Worm (Caenorhabditis elegans) whole organism, early embryonic: Measurements from ENCODE around the gene spon-1.
A peak's percentile ranks its signal among the peaks of the same experiment; 100 is the strongest.

Source experiments
- B0310.2 ChIP-seq: sonication (generic microtip); optimal IDR thresholded peaks from 2 replicates; lab custom pipeline; 2016; ENCODE audit warnings: mild to moderate bottlenecking, missing genetic modification characterization, missing compliant biosample characterization
- F13C5.2 ChIP-seq: sonication (generic microtip); optimal IDR thresholded peaks from 2 replicates; lab custom pipeline; 2017; ENCODE audit warnings: mild to moderate bottlenecking, missing genetic modification characterization, inconsistent platforms, missing compliant biosample characterization
- aly-1 ChIP-seq: sonication (generic microtip); optimal IDR thresholded peaks from 2 replicates; lab custom pipeline; 2016; ENCODE audit warnings: missing genetic modification characterization, missing compliant biosample characterization
- ama-1 ChIP-seq: fragments of 150-350 bp; optimal IDR thresholded peaks from 2 replicates; lab custom pipeline; 2014
- ceh-13 ChIP-seq: fragments of 200-800 bp; sonication (Bioruptor generic); optimal IDR thresholded peaks from 2 replicates; lab custom pipeline; 2018; ENCODE audit warnings: mild to moderate bottlenecking, missing genetic modification characterization, missing compliant biosample characterization
- ceh-36 ChIP-seq: sonication (generic microtip); optimal IDR thresholded peaks from 2 replicates; lab custom pipeline; 2016; ENCODE audit warnings: missing genetic modification characterization, inconsistent platforms, missing compliant biosample characterization
- ets-7 ChIP-seq: sonication (generic microtip); optimal IDR thresholded peaks from 2 replicates; lab custom pipeline; 2016; ENCODE audit warnings: missing genotype, missing genetic modification characterization, missing compliant biosample characterization
- flt-1 ChIP-seq: fragments of 200-800 bp; sonication (Bioruptor generic); IDR thresholded peaks from 2 replicates; pipeline ENCODE4 v1.3.6; 2022; ENCODE audit warnings: missing genetic modification characterization, missing compliant biosample characterization
- hmbx-1 ChIP-seq: sonication (generic microtip); optimal IDR thresholded peaks from 2 replicates; lab custom pipeline; 2016; ENCODE audit warnings: mild to moderate bottlenecking, missing genetic modification characterization, missing compliant biosample characterization
- hmg-4 ChIP-seq: fragments of 200-800 bp; sonication (Bioruptor generic); optimal IDR thresholded peaks from 2 replicates; lab custom pipeline; 2018; ENCODE audit warnings: mild to moderate bottlenecking, missing genetic modification characterization, missing compliant biosample characterization
- hnd-1 ChIP-seq: sonication (generic microtip); optimal IDR thresholded peaks from 2 replicates; lab custom pipeline; 2016; ENCODE audit warnings: missing genetic modification characterization, missing compliant biosample characterization
- pes-1 ChIP-seq: fragments of 200-800 bp; sonication (Bioruptor generic); IDR thresholded peaks from 2 replicates; pipeline ENCODE4 v1.3.6; 2022; ENCODE audit warnings: missing genetic modification reagents, missing genetic modification characterization, missing compliant biosample characterization
- scrt-1 ChIP-seq: fragments of 200-800 bp; sonication (Bioruptor generic); IDR thresholded peaks from 2 replicates; pipeline ENCODE4 v1.3.6; 2022; ENCODE audit warnings: missing genetic modification characterization, missing compliant biosample characterization
- sea-1 ChIP-seq: fragments of 200-800 bp; sonication (Bioruptor generic); conservative IDR thresholded peaks from 2 replicates; pipeline ENCODE4 v1.3.6; 2022; ENCODE audit warnings: missing genetic modification characterization, missing compliant biosample characterization
- tbx-11 ChIP-seq: fragments of 200-800 bp; sonication (Bioruptor generic); IDR thresholded peaks from 2 replicates; pipeline ENCODE4 v1.3.6; 2022; ENCODE audit warnings: missing genetic modification characterization, missing compliant biosample characterization
- tbx-37 ChIP-seq: fragments of 200-800 bp; sonication (Bioruptor generic); conservative IDR thresholded peaks from 2 replicates; pipeline ENCODE4 v1.3.6; 2022; ENCODE audit warnings: missing genetic modification reagents, missing genetic modification characterization, missing compliant biosample characterization
- tra-4 ChIP-seq: sonication (generic microtip); optimal IDR thresholded peaks from 2 replicates; lab custom pipeline; 2017; ENCODE audit warnings: missing genetic modification characterization, missing compliant biosample characterization

Gene spon-1

DNA sequence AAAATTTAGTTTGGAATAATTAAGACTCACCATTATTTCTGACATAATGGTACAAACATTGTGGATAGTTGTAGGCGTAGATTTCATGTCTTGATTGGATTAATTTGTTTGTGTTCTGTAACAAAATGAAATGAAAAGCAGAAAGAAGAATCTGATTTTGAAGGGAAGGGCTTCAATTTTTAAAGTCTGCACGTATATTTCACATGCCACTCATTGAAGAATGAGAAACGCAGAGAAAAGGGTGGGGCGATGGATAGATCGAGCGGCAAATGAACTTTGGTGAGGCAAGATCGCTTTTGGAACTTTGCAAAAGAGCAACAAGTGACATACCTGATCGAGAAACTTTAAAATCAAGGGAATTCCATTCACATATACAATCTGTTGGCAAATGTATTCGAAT, 14.1 kb upstream of the spon-1 start:
- TF ChIP-seq tbx-11 (GFP tag; lab: Robert Waterston, UW) (no peak), tbx-37 (GFP tag; lab: Robert Waterston, UW) (no peak), scrt-1 (no peak), sea-1 (GFP tag; lab: Robert Waterston, UW) (no peak), ceh-36 (tag; lab: Kevin White, UChicago) (no peak), tra-4 (tag; lab: Kevin White, UChicago) (no peak), pes-1 (GFP tag; lab: Robert Waterston, UW) (no peak), hnd-1 (tag; lab: Kevin White, UChicago) (no peak), B0310.2 (tag; lab: Kevin White, UChicago) (no peak), ama-1 (no peak), ets-7 (tag; lab: Kevin White, UChicago) (no peak), aly-1 (tag; lab: Kevin White, UChicago) (no peak), hmbx-1 (tag; lab: Kevin White, UChicago) (no peak), hmg-4 (no peak), flt-1 (GFP tag; lab: Robert Waterston, UW) (no peak), F13C5.2 (tag; lab: Kevin White, UChicago) (no peak)

DNA sequence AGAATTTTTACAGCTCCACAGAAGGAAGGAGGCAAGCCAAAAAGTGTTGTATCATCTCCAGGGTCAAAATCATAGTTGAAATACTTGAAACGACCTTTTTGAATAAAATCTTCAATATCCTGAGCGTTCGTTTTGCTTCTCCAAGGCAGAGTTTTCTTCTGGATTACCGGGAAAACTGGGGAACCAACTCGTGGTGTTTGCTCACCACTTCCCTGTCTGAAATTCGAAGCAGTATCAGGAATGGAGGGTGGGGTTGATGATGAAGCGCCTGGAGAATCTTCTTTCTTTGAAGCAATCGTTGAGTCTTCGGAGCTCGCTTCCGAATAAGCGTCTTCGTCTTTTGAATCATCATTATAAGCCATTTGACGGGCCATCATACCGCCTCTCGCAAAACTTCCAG, 13.2 kb upstream of the spon-1 start:
- no peak for TF ChIP-seq hnd-1 (tag; lab: Kevin White, UChicago)
- TF ChIP-seq tbx-11 (GFP tag; lab: Robert Waterston, UW): no peak
- TF ChIP-seq hmg-4: no peak
- no peak for TF ChIP-seq F13C5.2 (tag; lab: Kevin White, UChicago)
- no peak for TF ChIP-seq sea-1 (GFP tag; lab: Robert Waterston, UW)
- no peak for TF ChIP-seq hmbx-1 (tag; lab: Kevin White, UChicago)
- TF ChIP-seq pes-1 (GFP tag; lab: Robert Waterston, UW): no peak
- no peak for TF ChIP-seq tra-4 (tag; lab: Kevin White, UChicago)
- no peak for TF ChIP-seq B0310.2 (tag; lab: Kevin White, UChicago)
- TF ChIP-seq ceh-36 (tag; lab: Kevin White, UChicago): no peak
- no peak for TF ChIP-seq ets-7 (tag; lab: Kevin White, UChicago)

DNA sequence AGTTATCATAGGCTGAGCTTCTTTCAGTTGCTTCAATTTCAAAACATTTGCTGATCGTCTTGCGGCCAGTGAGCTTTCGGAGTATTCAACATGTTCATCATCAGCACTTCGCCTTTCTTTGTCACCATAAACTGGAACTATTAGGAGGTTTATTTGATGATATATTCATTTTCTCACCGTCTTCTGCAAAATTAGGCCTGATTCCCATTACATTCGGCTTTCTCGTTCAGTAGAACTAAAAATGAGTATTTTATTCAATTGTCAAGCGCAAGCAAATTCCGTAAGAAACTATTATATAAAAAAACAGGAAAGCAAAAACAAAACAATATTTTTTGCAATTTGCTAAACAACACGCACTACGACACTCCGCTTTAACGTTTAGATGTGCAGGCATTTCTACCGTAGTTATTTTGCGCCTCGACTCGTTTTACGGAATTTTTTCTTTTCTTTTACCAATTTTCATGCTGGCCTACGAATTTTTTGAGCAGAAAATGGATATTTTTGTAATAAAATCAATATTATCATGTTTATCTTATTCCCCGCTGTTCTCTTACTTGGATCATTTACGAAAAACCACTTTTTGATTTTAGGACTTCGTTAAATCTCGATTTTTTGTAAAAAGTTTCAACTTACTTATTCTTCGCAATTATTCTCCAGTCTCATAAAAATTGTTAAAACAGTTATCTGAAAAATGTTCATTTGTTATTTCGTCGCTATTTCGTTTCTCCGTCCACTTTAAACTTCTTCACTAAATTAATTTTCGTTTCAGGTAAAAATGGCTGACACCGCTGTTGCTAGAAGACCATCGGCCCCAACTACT, 11.4 kb upstream of the spon-1 start, which contains the start of the genes farl-11 and rpl-33:
Gene farl-11, minus strand, starts transcription at position 242 of the 820 bp plus-strand sequence.
Gene rpl-33, plus strand, starts transcription at position 770 of the 820 bp plus-strand sequence.
- TF ChIP-seq ama-1 (no peak), tbx-37 (GFP tag; lab: Robert Waterston, UW) (no peak), F13C5.2 (tag; lab: Kevin White, UChicago) (peak; percentile 51), tbx-11 (GFP tag; lab: Robert Waterston, UW) (no peak), ets-7 (tag; lab: Kevin White, UChicago) (no peak), flt-1 (GFP tag; lab: Robert Waterston, UW) (0 out of 2 replicates have a peak, but pooled peaks have one; percentile 27), sea-1 (GFP tag; lab: Robert Waterston, UW) (no peak), ceh-13 (no peak)

ce11 chrII:7106313-7106712, 10.0 kb upstream of the spon-1 start:
- TF ChIP-seq ama-1: no peak
- no peak for TF ChIP-seq hmbx-1 (tag; lab: Kevin White, UChicago)
- no peak for TF ChIP-seq tbx-37 (GFP tag; lab: Robert Waterston, UW)
- TF ChIP-seq tra-4 (tag; lab: Kevin White, UChicago): no peak
- TF ChIP-seq B0310.2 (tag; lab: Kevin White, UChicago): no peak
- TF ChIP-seq pes-1 (GFP tag; lab: Robert Waterston, UW): no peak
- no peak for TF ChIP-seq scrt-1
- no peak for TF ChIP-seq hmg-4
- no peak for TF ChIP-seq sea-1 (GFP tag; lab: Robert Waterston, UW)
- no peak for TF ChIP-seq hnd-1 (tag; lab: Kevin White, UChicago)
- TF ChIP-seq flt-1 (GFP tag; lab: Robert Waterston, UW): no peak
- no peak for TF ChIP-seq tbx-11 (GFP tag; lab: Robert Waterston, UW)
- no peak for TF ChIP-seq ets-7 (tag; lab: Kevin White, UChicago)

DNA sequence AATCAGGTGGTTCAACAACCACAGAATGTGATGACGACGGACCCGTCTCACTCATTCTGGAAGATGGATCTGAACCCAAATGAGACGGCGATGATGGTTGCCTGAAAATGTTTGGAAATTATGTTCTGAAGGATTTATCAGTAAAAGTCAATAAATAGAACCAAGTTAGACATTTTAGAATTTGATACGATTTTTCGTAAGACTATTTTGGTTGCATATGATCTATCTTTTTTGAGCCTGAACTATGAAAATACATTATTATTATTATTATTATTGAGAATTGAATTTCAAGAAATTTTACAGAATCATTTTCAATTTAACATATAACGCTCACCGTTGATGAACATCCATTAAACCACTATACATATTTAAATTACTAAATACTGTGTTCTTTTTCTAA, 6.4 kb upstream of the spon-1 start, which contains the start of gene F10E7.9:
Gene F10E7.9, minus strand, starts transcription at position 101 of the 400 bp plus-strand sequence.
- TF ChIP-seq tbx-11 (GFP tag; lab: Robert Waterston, UW) (no peak), tbx-37 (GFP tag; lab: Robert Waterston, UW) (no peak), F13C5.2 (tag; lab: Kevin White, UChicago) (no peak)

ce11 chrII:7111012-7111656, 5.2 kb upstream of the spon-1 start:
- TF ChIP-seq F13C5.2 (tag; lab: Kevin White, UChicago) (no peak), tbx-11 (GFP tag; lab: Robert Waterston, UW) (no peak), hnd-1 (tag; lab: Kevin White, UChicago) (no peak), ceh-13 (no peak), scrt-1 (no peak), hmg-4 (no peak), pes-1 (GFP tag; lab: Robert Waterston, UW) (no peak), tra-4 (tag; lab: Kevin White, UChicago) (no peak), hmbx-1 (tag; lab: Kevin White, UChicago) (no peak), aly-1 (tag; lab: Kevin White, UChicago) (no peak), B0310.2 (tag; lab: Kevin White, UChicago) (no peak), ets-7 (tag; lab: Kevin White, UChicago) (no peak), sea-1 (GFP tag; lab: Robert Waterston, UW) (no peak), tbx-37 (GFP tag; lab: Robert Waterston, UW) (no peak), ceh-36 (tag; lab: Kevin White, UChicago) (no peak), flt-1 (GFP tag; lab: Robert Waterston, UW) (no peak), ama-1 (no peak)
